Fruit fly (Drosophila melanogaster): ENCODE results near the gene Ibf1.
A peak's percentile ranks its signal among the peaks of the same experiment; 100 is the strongest.

dm6 chr3R:9260421-9260973 is 1.7 kb downstream of the Ibf1 start, which contains the start of gene ATP6AP2:
- TF ChIP-seq dsx (GFP tag; optimal IDR thresholded peaks at IDR 0.05; ENCODE audit: poor library complexity, severe bottlenecking), result no peak
- TF ChIP-seq esn (GFP tag; optimal IDR thresholded peaks at IDR 0.05), result peak; percentile 59
- TF ChIP-seq CG16779 (tag; optimal IDR thresholded peaks at IDR 0.05), result no peak
- TF ChIP-seq ss (GFP tag; optimal IDR thresholded peaks at IDR 0.05), result no peak
- no peak for TF ChIP-seq Sox102F (GFP tag; optimal IDR thresholded peaks at IDR 0.05)
- TF ChIP-seq CG9139 (GFP tag; optimal IDR thresholded peaks at IDR 0.05), result no peak
- TF ChIP-seq net (GFP tag; optimal IDR thresholded peaks at IDR 0.05), result no peak
- TF ChIP-seq CG15336 (GFP tag; IDR thresholded peaks at IDR 0.05), result no peak
- TF ChIP-seq CG6854 (GFP tag; optimal IDR thresholded peaks at IDR 0.05), result no peak
- TF ChIP-seq Blimp-1 (GFP tag; optimal IDR thresholded peaks at IDR 0.05), result no peak
- TF ChIP-seq OdsH (GFP tag; optimal IDR thresholded peaks at IDR 0.05), result no peak
- no peak for TF ChIP-seq fkh (GFP tag; optimal IDR thresholded peaks at IDR 0.05)
